3 worm cellular contexts compared by ENCODE assay signal in the genomic region with DNA sequence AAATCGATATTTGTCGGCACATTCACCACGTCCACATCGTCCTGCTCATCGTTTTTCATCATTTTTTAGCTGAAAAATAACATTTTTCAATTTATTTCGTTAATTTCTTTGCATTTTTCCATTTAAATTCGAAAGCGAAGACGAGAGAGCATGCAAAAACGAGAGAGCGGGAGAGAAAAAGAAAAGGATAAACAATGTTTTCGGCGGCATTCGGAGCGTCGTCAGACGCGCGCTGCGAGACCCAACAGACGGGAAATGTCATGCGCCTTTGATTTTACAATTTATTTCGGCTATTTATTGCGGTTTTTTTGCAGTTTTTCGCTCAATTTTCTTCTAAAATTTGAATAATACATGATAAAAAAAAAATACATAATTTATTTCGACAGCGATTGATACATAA.
A peak's percentile ranks its signal among the peaks of the same experiment; 100 is the strongest.
TF ChIP-seq lines count a peak whose summit lies in the region.

Gene attf-3 (minus strand): TSS at position 69 of the 400 bp plus-strand sequence.

TF ChIP-seq in whole organism, L1 larva, 84 proteins besides CTCF, POLR2A, EP300 and RAD21 (continued from another document and continues in another):
- no peak for TF ChIP-seq zip-4 (GFP tag; optimal IDR thresholded peaks at IDR 0.05; lab: Kevin White, UChicago)
- TF ChIP-seq C16A3.4 (tag; optimal IDR thresholded peaks at IDR 0.05; lab: Kevin White, UChicago), result peak; percentile 61
- no peak for TF ChIP-seq lir-3 (tag; optimal IDR thresholded peaks at IDR 0.05; lab: Kevin White, UChicago; ENCODE audit: poor library complexity)
- no peak for TF ChIP-seq nhr-11 (tag; optimal IDR thresholded peaks at IDR 0.05; lab: Kevin White, UChicago)
- no peak for TF ChIP-seq C34B4.2 (tag; optimal IDR thresholded peaks at IDR 0.05; lab: Kevin White, UChicago)
- TF ChIP-seq ztf-4 (tag; optimal IDR thresholded peaks at IDR 0.05; lab: Kevin White, UChicago), result no peak
- no peak for TF ChIP-seq nhr-84 (tag; optimal IDR thresholded peaks at IDR 0.05; lab: Kevin White, UChicago)
- TF ChIP-seq ceh-90 (tag; optimal IDR thresholded peaks at IDR 0.05; lab: Kevin White, UChicago), result no peak
- TF ChIP-seq fkh-4 (tag; optimal IDR thresholded peaks at IDR 0.05; lab: Kevin White, UChicago; ENCODE audit: borderline replicate concordance), result no peak
- TF ChIP-seq unc-30 (tag; optimal IDR thresholded peaks at IDR 0.05; lab: Kevin White, UChicago), result no peak
- peak; percentile 52 for TF ChIP-seq unc-130 (tag; optimal IDR thresholded peaks at IDR 0.05; lab: Kevin White, UChicago)
- TF ChIP-seq pax-3 (tag; optimal IDR thresholded peaks at IDR 0.05; lab: Kevin White, UChicago), result no peak
- peak; percentile 69 for TF ChIP-seq lin-14 (GFP tag; optimal IDR thresholded peaks at IDR 0.05; lab: Kevin White, UChicago)
- peak; percentile 75 to 81 for TF ChIP-seq efl-1 (optimal IDR thresholded peaks at IDR 0.05; lab: Kevin White, UChicago)
- TF ChIP-seq efl-1 (GFP tag; optimal IDR thresholded peaks at IDR 0.05 in 1 of 2; lab: Kevin White, UChicago), result peak; percentile 64 to 95
- TF ChIP-seq fkh-10 (GFP tag; optimal IDR thresholded peaks at IDR 0.05; lab: Kevin White, UChicago), result peak; percentile 32
- TF ChIP-seq nhr-71 (tag; optimal IDR thresholded peaks at IDR 0.05; lab: Kevin White, UChicago), result no peak
- peak; percentile 43 to 81 (median 60) for TF ChIP-seq ceh-82 (tag; optimal IDR thresholded peaks at IDR 0.05; lab: Kevin White, UChicago)
- TF ChIP-seq grh-1 (GFP tag; IDR thresholded peaks at IDR 0.05; lab: Robert Waterston, UW), result no peak
- no peak for TF ChIP-seq tlp-1 (tag; optimal IDR thresholded peaks at IDR 0.05; lab: Kevin White, UChicago)
- TF ChIP-seq efl-3 (GFP tag; optimal IDR thresholded peaks at IDR 0.05; lab: Kevin White, UChicago), result no peak
- TF ChIP-seq F16B12.6 (tag; optimal IDR thresholded peaks at IDR 0.05; lab: Kevin White, UChicago), result peak; percentile 38
- peak; percentile 35 for TF ChIP-seq unc-86 (tag; optimal IDR thresholded peaks at IDR 0.05; lab: Kevin White, UChicago)
- TF ChIP-seq pqm-1 (tag; optimal IDR thresholded peaks at IDR 0.05; lab: Kevin White, UChicago), result no peak
- no peak for TF ChIP-seq pag-3 (tag; optimal IDR thresholded peaks at IDR 0.05; lab: Kevin White, UChicago; ENCODE audit: borderline replicate concordance, insufficient read depth)
- TF ChIP-seq nhr-237 (tag; optimal IDR thresholded peaks at IDR 0.05; lab: Kevin White, UChicago), result no peak
- TF ChIP-seq fos-1 (tag; optimal IDR thresholded peaks at IDR 0.05; lab: Kevin White, UChicago), result peak; percentile 50
- peak; percentile 58 for TF ChIP-seq isw-1 (GFP tag; IDR thresholded peaks at IDR 0.05; lab: Robert Waterston, UW)
- no peak for TF ChIP-seq ets-5 (GFP tag; IDR thresholded peaks at IDR 0.05; lab: Robert Waterston, UW)
- TF ChIP-seq sptf-1 (tag; optimal IDR thresholded peaks at IDR 0.05; lab: Kevin White, UChicago), result no peak
- TF ChIP-seq ces-1 (GFP tag; optimal IDR thresholded peaks at IDR 0.05; lab: Kevin White, UChicago), result no peak
- TF ChIP-seq irx-1 (tag; optimal IDR thresholded peaks at IDR 0.05; lab: Kevin White, UChicago), result no peak
- TF ChIP-seq elt-2 (tag; optimal IDR thresholded peaks at IDR 0.05; lab: Kevin White, UChicago), result no peak
- TF ChIP-seq nhr-47 (tag; optimal IDR thresholded peaks at IDR 0.05; lab: Kevin White, UChicago), result no peak
- TF ChIP-seq mab-9 (GFP tag; IDR thresholded peaks at IDR 0.05; lab: Robert Waterston, UW), result no peak
- no peak for TF ChIP-seq alr-1 (tag; optimal IDR thresholded peaks at IDR 0.05; lab: Kevin White, UChicago; ENCODE audit: borderline replicate concordance)
- no peak for TF ChIP-seq nhr-85 (tag; lab: Kevin White, UChicago)
- TF ChIP-seq ztf-11 (tag; optimal IDR thresholded peaks at IDR 0.05; lab: Kevin White, UChicago), result no peak
- peak; percentile 20; the same call in 1 of the 2 replicates for TF ChIP-seq ceh-88 (GFP tag; IDR thresholded peaks at IDR 0.05; lab: Robert Waterston, UW)
- TF ChIP-seq elt-3 (tag; optimal IDR thresholded peaks at IDR 0.05; lab: Kevin White, UChicago), result peak in 1 of 6 experiments; percentile 50
- TF ChIP-seq hlh-4 (tag; optimal IDR thresholded peaks at IDR 0.05; lab: Kevin White, UChicago), result no peak
- TF ChIP-seq lin-15B (tag; optimal IDR thresholded peaks at IDR 0.05; lab: Kevin White, UChicago), result peak; percentile 55
- TF ChIP-seq mef-2 (tag; optimal IDR thresholded peaks at IDR 0.05; lab: Kevin White, UChicago), result peak; percentile 53

TF ChIP-seq in whole organism, L3 larva, 47 proteins besides CTCF, POLR2A, EP300 and RAD21 (continued from another document):
- peak; percentile 66 for TF ChIP-seq nhr-23 (tag; optimal IDR thresholded peaks at IDR 0.05; lab: Kevin White, UChicago)
- peak; percentile 82 for TF ChIP-seq pha-4 (tag; optimal IDR thresholded peaks at IDR 0.05; lab: Kevin White, UChicago)
- no peak for TF ChIP-seq eor-1 (tag; optimal IDR thresholded peaks at IDR 0.05; lab: Kevin White, UChicago)
- TF ChIP-seq lin-39 (tag; optimal IDR thresholded peaks at IDR 0.05; lab: Kevin White, UChicago), result peak; percentile 66
- no peak for TF ChIP-seq nhr-28 (tag; optimal IDR thresholded peaks at IDR 0.05; lab: Kevin White, UChicago)
- no peak for TF ChIP-seq jun-1 (tag; optimal IDR thresholded peaks at IDR 0.05; lab: Kevin White, UChicago)
- TF ChIP-seq ztf-4 (tag; optimal IDR thresholded peaks at IDR 0.05; lab: Kevin White, UChicago), result no peak
- TF ChIP-seq elt-2 (tag; optimal IDR thresholded peaks at IDR 0.05; lab: Kevin White, UChicago), result peak; percentile 23
- TF ChIP-seq R02D3.7 (tag; optimal IDR thresholded peaks at IDR 0.05; lab: Kevin White, UChicago), result peak; percentile 64
- no peak for TF ChIP-seq mml-1 (tag; optimal IDR thresholded peaks at IDR 0.05; lab: Kevin White, UChicago)
- TF ChIP-seq fkh-2 (tag; optimal IDR thresholded peaks at IDR 0.05; lab: Kevin White, UChicago), result peak; percentile 44
- TF ChIP-seq mdl-1 (tag; optimal IDR thresholded peaks at IDR 0.05; lab: Kevin White, UChicago), result no peak
- TF ChIP-seq ZK546.5 (tag; optimal IDR thresholded peaks at IDR 0.05; lab: Kevin White, UChicago), result no peak
- no peak for TF ChIP-seq nhr-43 (tag; optimal IDR thresholded peaks at IDR 0.05; lab: Kevin White, UChicago; ENCODE audit: poor library complexity, severe bottlenecking)
- no peak for TF ChIP-seq fos-1 (tag; optimal IDR thresholded peaks at IDR 0.05; lab: Kevin White, UChicago)
- TF ChIP-seq ceh-82 (tag; optimal IDR thresholded peaks at IDR 0.05; lab: Kevin White, UChicago), result no peak
- TF ChIP-seq nhr-77 (tag; optimal IDR thresholded peaks at IDR 0.05; lab: Kevin White, UChicago), result no peak
- no peak for TF ChIP-seq nhr-67 (tag; optimal IDR thresholded peaks at IDR 0.05; lab: Kevin White, UChicago)
- TF ChIP-seq pqm-1 (tag; optimal IDR thresholded peaks at IDR 0.05; lab: Kevin White, UChicago), result peak; percentile 43
- no peak for TF ChIP-seq elt-1 (tag; optimal IDR thresholded peaks at IDR 0.05; lab: Kevin White, UChicago)
- peak; percentile 21 for TF ChIP-seq ceh-28 (tag; optimal IDR thresholded peaks at IDR 0.05; lab: Kevin White, UChicago)
- TF ChIP-seq nhr-11 (tag; optimal IDR thresholded peaks at IDR 0.05; lab: Kevin White, UChicago), result no peak
- peak; percentile 39 for TF ChIP-seq egl-5 (tag; optimal IDR thresholded peaks at IDR 0.05; lab: Kevin White, UChicago)
- peak; percentile 87 for TF ChIP-seq hmg-11 (tag; optimal IDR thresholded peaks at IDR 0.05; lab: Kevin White, UChicago)
- peak; percentile 21 for TF ChIP-seq fkh-10 (GFP tag; optimal IDR thresholded peaks at IDR 0.05; lab: Kevin White, UChicago)
- TF ChIP-seq daf-12 (tag; optimal IDR thresholded peaks at IDR 0.05; lab: Kevin White, UChicago), result no peak
- no peak for TF ChIP-seq elt-3 (tag; optimal IDR thresholded peaks at IDR 0.05; lab: Kevin White, UChicago)
- no peak for TF ChIP-seq nhr-237 (tag; optimal IDR thresholded peaks at IDR 0.05; lab: Kevin White, UChicago)

TF ChIP-seq in whole organism, young adult, 124 proteins besides CTCF, POLR2A, EP300 and RAD21 (continued from another document and continues in another):
- TF ChIP-seq repo-1 (tag; optimal IDR thresholded peaks at IDR 0.05; lab: Kevin White, UChicago), result no peak
- TF ChIP-seq let-526 (GFP tag; IDR thresholded peaks at IDR 0.05; lab: Robert Waterston, UW), result no peak
- no peak for TF ChIP-seq akir-1 (GFP tag; optimal IDR thresholded peaks at IDR 0.05; lab: Kevin White, UChicago)
- TF ChIP-seq hlh-26 (GFP tag; conservative IDR thresholded peaks at IDR 0.05; lab: Robert Waterston, UW), result no peak
- peak; percentile 59 for TF ChIP-seq F49E8.2 (tag; optimal IDR thresholded peaks at IDR 0.05; lab: Kevin White, UChicago; ENCODE audit: insufficient read depth)
- peak; percentile 91 for TF ChIP-seq attf-5 (GFP tag; optimal IDR thresholded peaks at IDR 0.05; lab: Kevin White, UChicago)
- TF ChIP-seq athp-1 (tag; optimal IDR thresholded peaks at IDR 0.05; lab: Kevin White, UChicago), result no peak
- TF ChIP-seq sptf-2 (GFP tag; optimal IDR thresholded peaks at IDR 0.05; lab: Kevin White, UChicago), result no peak
- TF ChIP-seq ceh-40 (GFP tag; IDR thresholded peaks at IDR 0.05; lab: Robert Waterston, UW), result no peak
- no peak for TF ChIP-seq nhr-27 (tag; optimal IDR thresholded peaks at IDR 0.05; lab: Kevin White, UChicago)
- peak in 1 of 3 experiments; percentile 36 for TF ChIP-seq lin-35 (GFP tag; optimal IDR thresholded peaks at IDR 0.05; lab: Kevin White, UChicago)
- TF ChIP-seq attf-3 (GFP tag; conservative IDR thresholded peaks at IDR 0.05; lab: Robert Waterston, UW), result peak; percentile 93
- no peak for TF ChIP-seq die-1 (tag; optimal IDR thresholded peaks at IDR 0.05; lab: Kevin White, UChicago)
- no peak for TF ChIP-seq egl-44 (GFP tag; IDR thresholded peaks at IDR 0.05; lab: Robert Waterston, UW)
- TF ChIP-seq F33H1.4 (GFP tag; IDR thresholded peaks at IDR 0.05; lab: Robert Waterston, UW), result peak; percentile 93
- TF ChIP-seq aptf-3 (GFP tag; IDR thresholded peaks at IDR 0.05; lab: Robert Waterston, UW), result no peak
- TF ChIP-seq hmg-20 (GFP tag; IDR thresholded peaks at IDR 0.05; lab: Robert Waterston, UW), result no peak
- peak; percentile 54 for TF ChIP-seq madf-10 (tag; optimal IDR thresholded peaks at IDR 0.05; lab: Kevin White, UChicago)
- TF ChIP-seq hrde-1 (tag; optimal IDR thresholded peaks at IDR 0.05; lab: Kevin White, UChicago; ENCODE audit: borderline replicate concordance), result no peak
- no peak for TF ChIP-seq F10E7.11 (tag; optimal IDR thresholded peaks at IDR 0.05; lab: Kevin White, UChicago)
- no peak for TF ChIP-seq ztf-28 (GFP tag; IDR thresholded peaks at IDR 0.05; lab: Robert Waterston, UW)
- no peak for TF ChIP-seq ZK185.1 (tag; optimal IDR thresholded peaks at IDR 0.05; lab: Kevin White, UChicago; ENCODE audit: poor library complexity, severe bottlenecking)
- no peak for TF ChIP-seq hlh-12 (tag; optimal IDR thresholded peaks at IDR 0.05; lab: Kevin White, UChicago)
- no peak for TF ChIP-seq lin-26 (GFP tag; IDR thresholded peaks at IDR 0.05; lab: Robert Waterston, UW)
- TF ChIP-seq nfya-2 (GFP tag; IDR thresholded peaks at IDR 0.05; lab: Robert Waterston, UW), result no peak
- TF ChIP-seq ceh-91 (GFP tag; IDR thresholded peaks at IDR 0.05; lab: Robert Waterston, UW), result peak; percentile 77
- TF ChIP-seq Y56A3A.18 (GFP tag; IDR thresholded peaks at IDR 0.05; lab: Robert Waterston, UW), result no peak
- TF ChIP-seq cebp-2 (GFP tag; IDR thresholded peaks at IDR 0.05; lab: Robert Waterston, UW), result no peak
- no peak for TF ChIP-seq lir-1 (GFP tag; conservative IDR thresholded peaks at IDR 0.05; lab: Robert Waterston, UW)
- no peak for TF ChIP-seq bed-1 (GFP tag; IDR thresholded peaks at IDR 0.05; lab: Robert Waterston, UW)
- TF ChIP-seq nfyb-1 (GFP tag; IDR thresholded peaks at IDR 0.05; lab: Robert Waterston, UW), result no peak
- no peak for TF ChIP-seq ztf-25 (GFP tag; IDR thresholded peaks at IDR 0.05; lab: Robert Waterston, UW)
- TF ChIP-seq hsf-1 (GFP tag; IDR thresholded peaks at IDR 0.05; lab: Robert Waterston, UW), result no peak
- TF ChIP-seq unc-62 (GFP tag; optimal IDR thresholded peaks at IDR 0.05; lab: Kevin White, UChicago), result no peak
- no peak for TF ChIP-seq ztf-3 (GFP tag; optimal IDR thresholded peaks at IDR 0.05; lab: Kevin White, UChicago)
- TF ChIP-seq ceh-58 (GFP tag; IDR thresholded peaks at IDR 0.05; lab: Robert Waterston, UW), result no peak
- TF ChIP-seq nhr-80 (tag; optimal IDR thresholded peaks at IDR 0.05; lab: Kevin White, UChicago), result no peak
- no peak for TF ChIP-seq rec-8 (tag; optimal IDR thresholded peaks at IDR 0.05; lab: Kevin White, UChicago)
- no peak for TF ChIP-seq Y53G8AR.9 (GFP tag; conservative IDR thresholded peaks at IDR 0.05; lab: Robert Waterston, UW)
- TF ChIP-seq ekl-4 (GFP tag; IDR thresholded peaks at IDR 0.05; lab: Robert Waterston, UW), result peak; percentile 48; the same call in 1 of the 2 replicates
- no peak for TF ChIP-seq nhr-179 (tag; optimal IDR thresholded peaks at IDR 0.05; lab: Kevin White, UChicago)
- TF ChIP-seq lag-1 (GFP tag; IDR thresholded peaks at IDR 0.05; lab: Robert Waterston, UW), result no peak
- TF ChIP-seq B0261.1 (tag; optimal IDR thresholded peaks at IDR 0.05; lab: Kevin White, UChicago), result no peak
- TF ChIP-seq T26A5.8 (tag; optimal IDR thresholded peaks at IDR 0.05; lab: Kevin White, UChicago), result no peak
- no peak for TF ChIP-seq ceh-100 (GFP tag; IDR thresholded peaks at IDR 0.05; lab: Robert Waterston, UW)
- peak; percentile 61 for TF ChIP-seq dpl-1 (GFP tag; optimal IDR thresholded peaks at IDR 0.05; lab: Kevin White, UChicago)
- no peak for TF ChIP-seq rcor-1 (GFP tag; IDR thresholded peaks at IDR 0.05; lab: Robert Waterston, UW)
- peak; percentile 77 for TF ChIP-seq B0019.2 (GFP tag; conservative IDR thresholded peaks at IDR 0.05; lab: Robert Waterston, UW)
- no peak for TF ChIP-seq Y67H2A.10 (GFP tag; conservative IDR thresholded peaks at IDR 0.05; lab: Robert Waterston, UW)
- no peak for TF ChIP-seq egl-18 (GFP tag; IDR thresholded peaks at IDR 0.05; lab: Robert Waterston, UW)
- no peak for TF ChIP-seq ztf-18 (tag; optimal IDR thresholded peaks at IDR 0.05; lab: Kevin White, UChicago)
- TF ChIP-seq sdz-38 (tag; optimal IDR thresholded peaks at IDR 0.05; lab: Kevin White, UChicago), result no peak
- peak; percentile 94 for TF ChIP-seq hmg-1.2 (GFP tag; IDR thresholded peaks at IDR 0.05; lab: Robert Waterston, UW)
- TF ChIP-seq mxl-1 (tag; optimal IDR thresholded peaks at IDR 0.05; lab: Kevin White, UChicago), result no peak
- TF ChIP-seq gei-17 (GFP tag; optimal IDR thresholded peaks at IDR 0.05; lab: Kevin White, UChicago), result no peak
- no peak for TF ChIP-seq mel-28 (tag; optimal IDR thresholded peaks at IDR 0.05; lab: Kevin White, UChicago; ENCODE audit: borderline replicate concordance)
- peak; percentile 29 for TF ChIP-seq tlf-1 (GFP tag; optimal IDR thresholded peaks at IDR 0.05; lab: Kevin White, UChicago)
- TF ChIP-seq F55B11.4 (tag; optimal IDR thresholded peaks at IDR 0.05; lab: Kevin White, UChicago; ENCODE audit: borderline replicate concordance, insufficient read depth), result no peak
- TF ChIP-seq lsl-1 (GFP tag; optimal IDR thresholded peaks at IDR 0.05; lab: Kevin White, UChicago), result peak; percentile 86
- no peak for TF ChIP-seq pbrm-1 (GFP tag; IDR thresholded peaks at IDR 0.05; lab: Robert Waterston, UW)
- no peak for TF ChIP-seq nhr-90 (tag; optimal IDR thresholded peaks at IDR 0.05; lab: Kevin White, UChicago)
- TF ChIP-seq him-1 (tag; optimal IDR thresholded peaks at IDR 0.05; lab: Kevin White, UChicago), result no peak
- TF ChIP-seq lin-54 (GFP tag; optimal IDR thresholded peaks at IDR 0.05; lab: Kevin White, UChicago), result peak; percentile 60
- TF ChIP-seq Y95B8A.8 (GFP tag; IDR thresholded peaks at IDR 0.05; lab: Robert Waterston, UW), result peak; percentile 50; the same call in 1 of the 2 replicates
- TF ChIP-seq snpc-1.1 (tag; optimal IDR thresholded peaks at IDR 0.05; lab: Kevin White, UChicago; ENCODE audit: insufficient read depth), result peak; percentile 15
- no peak for TF ChIP-seq lin-40 (tag; optimal IDR thresholded peaks at IDR 0.05; lab: Kevin White, UChicago)
- TF ChIP-seq efl-1 (GFP tag; optimal IDR thresholded peaks at IDR 0.05; lab: Kevin White, UChicago), result peak; percentile 79
- no peak for TF ChIP-seq T07F8.4 (tag; optimal IDR thresholded peaks at IDR 0.05; lab: Kevin White, UChicago)
- no peak for TF ChIP-seq nfya-1 (tag; optimal IDR thresholded peaks at IDR 0.05; lab: Kevin White, UChicago; ENCODE audit: borderline replicate concordance, insufficient read depth)
